Worm (Caenorhabditis elegans) whole organism, L3 larva: ENCODE data around the gene cdka-1.
A peak's percentile ranks its signal among the peaks of the same experiment; 100 is the strongest.

Source experiments
- R02D3.7 ChIP-seq: fragments of 150-350 bp; optimal IDR thresholded peaks from 2 replicates; lab custom pipeline; 2014; ENCODE audit warnings: missing biosample characterization, missing genetic modification characterization
- ZK546.5 ChIP-seq: sonication (generic microtip); optimal IDR thresholded peaks from 2 replicates; lab custom pipeline; 2017; ENCODE audit warnings: missing biosample characterization, missing genetic modification characterization
- aly-2 ChIP-seq: fragments of 150-350 bp; optimal IDR thresholded peaks from 2 replicates; lab custom pipeline; 2014; ENCODE audit warnings: missing biosample characterization, missing genetic modification characterization
- ama-1 ChIP-seq: fragments of 150-350 bp; optimal IDR thresholded peaks from 2 replicates; lab custom pipeline; 2018
- ceh-28 ChIP-seq: fragments of 150-350 bp; optimal IDR thresholded peaks from 2 replicates; lab custom pipeline; 2014; ENCODE audit warnings: missing biosample characterization, missing genetic modification reagents, missing genetic modification characterization
- ceh-82 ChIP-seq: fragments of 150-350 bp; optimal IDR thresholded peaks from 2 replicates; lab custom pipeline; 2014; ENCODE audit warnings: missing biosample characterization, missing genetic modification characterization
- ceh-9 ChIP-seq: sonication (generic microtip); optimal IDR thresholded peaks from 2 replicates; lab custom pipeline; 2018; ENCODE audit warnings: missing biosample characterization, missing genetic modification characterization
- daf-12 ChIP-seq: fragments of 150-350 bp; optimal IDR thresholded peaks from 2 replicates; lab custom pipeline; 2014; ENCODE audit warnings: missing biosample characterization, missing genetic modification reagents, missing genetic modification characterization
- egl-27 ChIP-seq: sonication (generic microtip); optimal IDR thresholded peaks from 4 replicates; lab custom pipeline; 2017; ENCODE audit warnings: missing biosample characterization, missing genetic modification reagents, missing genetic modification characterization
- egl-5 ChIP-seq: fragments of 150-350 bp; optimal IDR thresholded peaks from 2 replicates; lab custom pipeline; 2017; ENCODE audit warnings: missing biosample characterization, missing genetic modification reagents, missing genetic modification characterization, inconsistent platforms
- elt-2 ChIP-seq: sonication (generic microtip); optimal IDR thresholded peaks from 2 replicates; lab custom pipeline; 2016; ENCODE audit warnings: missing genetic modification reagents, mild to moderate bottlenecking, missing genetic modification characterization, missing compliant biosample characterization
- fkh-10 ChIP-seq: sonication (generic microtip); optimal IDR thresholded peaks from 2 replicates; lab custom pipeline; 2017; ENCODE audit warnings: missing biosample characterization, missing genetic modification reagents, missing genetic modification characterization
- fkh-2 ChIP-seq: fragments of 150-350 bp; optimal IDR thresholded peaks from 2 replicates; lab custom pipeline; 2014; ENCODE audit warnings: missing biosample characterization, missing genetic modification reagents, missing genetic modification characterization
- hmg-11 ChIP-seq: sonication (generic microtip); optimal IDR thresholded peaks from 2 replicates; lab custom pipeline; 2016; ENCODE audit warnings: missing genetic modification characterization, missing compliant biosample characterization
- jun-1 ChIP-seq: fragments of 150-350 bp; optimal IDR thresholded peaks from 2 replicates; lab custom pipeline; 2014; ENCODE audit warnings: missing biosample characterization, missing genetic modification reagents, missing genetic modification characterization
- lin-15B ChIP-seq: fragments of 150-350 bp; optimal IDR thresholded peaks from 2 replicates; lab custom pipeline; 2014; ENCODE audit warnings: missing biosample characterization, missing genetic modification characterization
- lin-39 ChIP-seq: fragments of 150-350 bp; optimal IDR thresholded peaks from 2 replicates; lab custom pipeline; 2018; ENCODE audit warnings: missing biosample characterization, missing genetic modification reagents, missing genetic modification characterization
- lsy-12 ChIP-seq: sonication (generic microtip); optimal IDR thresholded peaks from 2 replicates; lab custom pipeline; 2016; ENCODE audit warnings: mild to moderate bottlenecking, missing genetic modification characterization, missing compliant biosample characterization
- mml-1 ChIP-seq: fragments of 150-350 bp; sonication (generic microtip); optimal IDR thresholded peaks from 3 replicates; lab custom pipeline; 2014; ENCODE audit warnings: missing biosample characterization, missing genetic modification characterization
- nfya-1 ChIP-seq: sonication (generic microtip); optimal IDR thresholded peaks from 2 replicates; lab custom pipeline; 2017; ENCODE audit warnings: missing genetic modification characterization, mild to moderate bottlenecking, missing compliant biosample characterization, antibody characterized with exemption, moderate library complexity; ENCODE audit not compliant: insufficient read depth
- nhr-11 ChIP-seq: fragments of 150-350 bp; optimal IDR thresholded peaks from 2 replicates; lab custom pipeline; 2014; ENCODE audit warnings: missing biosample characterization, missing genetic modification characterization
- nhr-12 ChIP-seq: fragments of 150-350 bp; optimal IDR thresholded peaks from 2 replicates; lab custom pipeline; 2014; ENCODE audit warnings: missing biosample characterization, missing genetic modification characterization
- nhr-23 ChIP-seq: fragments of 150-350 bp; optimal IDR thresholded peaks from 2 replicates; lab custom pipeline; 2014; ENCODE audit warnings: missing biosample characterization, missing genetic modification reagents, missing genetic modification characterization
- nhr-237 ChIP-seq: fragments of 150-350 bp; optimal IDR thresholded peaks from 2 replicates; lab custom pipeline; 2014; ENCODE audit warnings: missing biosample characterization, missing genetic modification characterization
- nhr-25 ChIP-seq: sonication (generic microtip); optimal IDR thresholded peaks from 2 replicates; lab custom pipeline; 2017; ENCODE audit warnings: missing biosample characterization, missing genetic modification characterization
- nhr-28 ChIP-seq: fragments of 150-350 bp; optimal IDR thresholded peaks from 2 replicates; lab custom pipeline; 2014; ENCODE audit warnings: missing biosample characterization, missing genetic modification characterization
- nhr-43 ChIP-seq: sonication (generic microtip); optimal IDR thresholded peaks from 2 replicates; lab custom pipeline; 2016; ENCODE audit warnings: mild to moderate bottlenecking, missing genetic modification characterization, missing compliant biosample characterization; ENCODE audit not compliant: poor library complexity, severe bottlenecking
- nhr-67 ChIP-seq: fragments of 150-350 bp; optimal IDR thresholded peaks from 2 replicates; lab custom pipeline; 2014; ENCODE audit warnings: missing biosample characterization, missing genetic modification characterization
- nhr-76 ChIP-seq: fragments of 150-350 bp; sonication (generic microtip); optimal IDR thresholded peaks from 5 replicates; lab custom pipeline; 2014; ENCODE audit warnings: missing biosample characterization, missing genetic modification characterization
- pha-4 ChIP-seq: fragments of 150-350 bp; optimal IDR thresholded peaks from 2 replicates; lab custom pipeline; 2014; ENCODE audit warnings: missing biosample characterization, missing genetic modification reagents, missing genetic modification characterization
- pqm-1 ChIP-seq: fragments of 150-350 bp; optimal IDR thresholded peaks from 2 replicates; lab custom pipeline; 2017; ENCODE audit warnings: missing biosample characterization, missing genetic modification characterization, inconsistent platforms
- sea-2 ChIP-seq: fragments of 150-350 bp; sonication (generic microtip); optimal IDR thresholded peaks from 4 replicates; lab custom pipeline; 2014; ENCODE audit warnings: missing biosample characterization, missing genetic modification reagents, missing genetic modification characterization
- snpc-4 ChIP-seq: fragments of 150-350 bp; optimal IDR thresholded peaks from 2 replicates; lab custom pipeline; 2014; ENCODE audit warnings: missing biosample characterization, missing genetic modification characterization
- tbx-2 ChIP-seq: sonication (generic microtip); optimal IDR thresholded peaks from 2 replicates; lab custom pipeline; 2016; ENCODE audit warnings: mild to moderate bottlenecking, missing genetic modification characterization, missing compliant biosample characterization
- unc-62 ChIP-seq: fragments of 150-350 bp; sonication (generic microtip); optimal IDR thresholded peaks from 4 replicates; lab custom pipeline; 2014; ENCODE audit warnings: missing biosample characterization, missing genetic modification reagents, missing genetic modification characterization
- zag-1 ChIP-seq: fragments of 150-350 bp; optimal IDR thresholded peaks from 2 replicates; lab custom pipeline; 2014; ENCODE audit warnings: missing biosample characterization, missing genetic modification characterization
- ztf-11 ChIP-seq: fragments of 150-350 bp; optimal IDR thresholded peaks from 2 replicates; lab custom pipeline; 2014; ENCODE audit warnings: missing biosample characterization, missing genetic modification characterization

The cdka-1 gene

ce11 chrIII:4689595-4689994 is 31.0 kb downstream of the cdka-1 start (continued):
- TF ChIP-seq nhr-12: no peak
- TF ChIP-seq nhr-67 (tag; lab: Kevin White, UChicago): no peak
- TF ChIP-seq ZK546.5 (tag; lab: Kevin White, UChicago): no peak

ce11 chrIII:4693281-4693680 is 34.7 kb downstream of the cdka-1 start, which contains the start of gene nifk-1:
TSS of gene nifk-1 (minus strand) at chrIII:4693307.
- TF ChIP-seq ceh-28 (tag; lab: Kevin White, UChicago) (peak; percentile 8), R02D3.7 (tag; lab: Kevin White, UChicago) (peak; percentile 8), pha-4 (tag; lab: Kevin White, UChicago) (peak; percentile 86), elt-2 (tag; lab: Kevin White, UChicago) (peak; percentile 67), nhr-11 (tag; lab: Kevin White, UChicago) (no peak), nhr-25 (tag; lab: Kevin White, UChicago) (peak; percentile 54), snpc-4 (peak; percentile 80), nhr-12 (no peak), pqm-1 (tag; lab: Kevin White, UChicago) (peak; percentile 12), ama-1 (peak; percentile 1), lin-39 (tag; lab: Kevin White, UChicago) (peak; percentile 55), nfya-1 (tag; lab: Kevin White, UChicago) (peak; percentile 65), egl-27 (no peak), aly-2 (tag; lab: Kevin White, UChicago) (no peak), nhr-43 (peak; percentile 6), nhr-76 (tag; lab: Kevin White, UChicago) (no peak), nhr-23 (tag; lab: Kevin White, UChicago) (peak; percentile 80), lin-15B (peak; percentile 70), hmg-11 (tag; lab: Kevin White, UChicago) (peak; percentile 74), tbx-2 (tag; lab: Kevin White, UChicago) (no peak), jun-1 (tag; lab: Kevin White, UChicago) (peak; percentile 64)
- TF ChIP-seq, all 47 proteins: peak for 15

- TF ChIP-seq lin-15B (no peak), nhr-237 (tag; lab: Kevin White, UChicago) (no peak), fkh-2 (no peak), mml-1 (no peak), elt-2 (tag; lab: Kevin White, UChicago) (no peak), ceh-28 (tag; lab: Kevin White, UChicago) (no peak), nhr-12 (no peak), nhr-28 (tag; lab: Kevin White, UChicago) (no peak), egl-5 (no peak), ceh-82 (tag; lab: Kevin White, UChicago) (no peak), nhr-67 (tag; lab: Kevin White, UChicago) (no peak), lsy-12 (tag; lab: Kevin White, UChicago) (no peak), zag-1 (no peak), sea-2 (no peak), nhr-76 (tag; lab: Kevin White, UChicago) (no peak), daf-12 (tag; lab: Kevin White, UChicago) (no peak), fkh-10 (GFP tag; lab: Kevin White, UChicago) (no peak)
- TF ChIP-seq, all 47 proteins: peak for 0
Observed at ce11 chrIII:4693695-4694094, 35.1 kb downstream of the cdka-1 start, which contains the start of gene T04A8.8. TSS of gene T04A8.8 (plus strand) at chrIII:4693995.

- no peak for TF ChIP-seq lin-39 (tag; lab: Kevin White, UChicago)
- no peak for TF ChIP-seq egl-27
- TF ChIP-seq egl-5: no peak
- no peak for TF ChIP-seq lsy-12 (tag; lab: Kevin White, UChicago)
- TF ChIP-seq ceh-28 (tag; lab: Kevin White, UChicago): no peak
- no peak for TF ChIP-seq ceh-9 (tag; lab: Kevin White, UChicago)
- no peak for TF ChIP-seq elt-2 (tag; lab: Kevin White, UChicago)
- no peak for TF ChIP-seq nhr-12
- TF ChIP-seq ztf-11 (tag; lab: Kevin White, UChicago): no peak
- no peak for TF ChIP-seq unc-62 (GFP tag; lab: Kevin White, UChicago)
- no peak for TF ChIP-seq aly-2 (tag; lab: Kevin White, UChicago)
- no peak for TF ChIP-seq nhr-25 (tag; lab: Kevin White, UChicago)
- no peak for TF ChIP-seq pqm-1 (tag; lab: Kevin White, UChicago)
Observed at ce11 chrIII:4695057-4695456, 36.5 kb downstream of the cdka-1 start, which contains the start of gene T04A8.7. TSS of gene T04A8.7 (plus strand) at chrIII:4695357.
